Fruit fly (Drosophila melanogaster): ENCODE measurements around the gene CG9168.

The CG9168 gene

dm6 chr3L:1431489-1432053 is 20.7 kb downstream of the CG9168 start (continued):
- TF ChIP-seq ato (GFP tag; IDR thresholded peaks at IDR 0.05; ENCODE audit: partially characterized antibody) (no peak), CG6175 (GFP tag; IDR thresholded peaks at IDR 0.05) (no peak), Atf3 (GFP tag; optimal IDR thresholded peaks at IDR 0.05) (no peak), CG2116 (GFP tag; optimal IDR thresholded peaks at IDR 0.05) (no peak), CG2712 (tag; optimal IDR thresholded peaks at IDR 0.05) (peak; percentile 26), CG12391 (tag; optimal IDR thresholded peaks at IDR 0.05) (no peak), E2f2 (GFP tag; IDR thresholded peaks at IDR 0.05) (no peak), dmrt99B (tag; optimal IDR thresholded peaks at IDR 0.05) (no peak), amos (GFP tag; IDR thresholded peaks at IDR 0.05; ENCODE audit: partially characterized antibody) (no peak), H15 (GFP tag; IDR thresholded peaks at IDR 0.05) (0 out of 3 replicates have a peak, but pooled peaks have one; percentile 14), Hand (GFP tag; optimal IDR thresholded peaks at IDR 0.05) (no peak), CG3163 (GFP tag; optimal IDR thresholded peaks at IDR 0.05) (no peak), Mes4 (GFP tag; optimal IDR thresholded peaks at IDR 0.05) (no peak), Hmr (GFP tag; optimal IDR thresholded peaks at IDR 0.05) (no peak), vvl (GFP tag; IDR thresholded peaks at IDR 0.05) (0 out of 2 replicates have a peak, but pooled peaks have one; percentile 9), gfzf (GFP tag; optimal IDR thresholded peaks at IDR 0.05) (no peak), CG9932 (GFP tag; IDR thresholded peaks at IDR 0.05) (no peak), CG13775 (GFP tag; optimal IDR thresholded peaks at IDR 0.05) (no peak), CG7786 (GFP tag; optimal IDR thresholded peaks at IDR 0.05) (no peak), Mad (GFP tag; optimal IDR thresholded peaks at IDR 0.05) (no peak), dpn (GFP tag; optimal IDR thresholded peaks at IDR 0.05) (no peak), sqz (GFP tag; optimal IDR thresholded peaks at IDR 0.05) (no peak), lbe (GFP tag; optimal IDR thresholded peaks at IDR 0.05) (no peak), NFAT (GFP tag; IDR thresholded peaks at IDR 0.05) (0 out of 2 replicates have a peak, but pooled peaks have one; percentile 8), CG10654 (GFP tag; optimal IDR thresholded peaks at IDR 0.05) (no peak), CG11085 (GFP tag; IDR thresholded peaks at IDR 0.05) (no peak), CG2202 (tag; optimal IDR thresholded peaks at IDR 0.05) (no peak), CG6791 (GFP tag; IDR thresholded peaks at IDR 0.05; ENCODE audit: partially characterized antibody) (no peak), CG5953 (GFP tag; IDR thresholded peaks at IDR 0.05) (no peak), Ets65A (GFP tag) (peak; percentile 28), CG7745 (tag; optimal IDR thresholded peaks at IDR 0.05) (no peak), eyg (GFP tag; optimal IDR thresholded peaks at IDR 0.05) (no peak), Awh (GFP tag; IDR thresholded peaks at IDR 0.05) (no peak), NK7.1 (GFP tag; optimal IDR thresholded peaks at IDR 0.05) (no peak), dmrt11E (tag; optimal IDR thresholded peaks at IDR 0.05) (peak; percentile 46)

dm6 chr3L:1437772-1438171 is 26.9 kb downstream of the CG9168 start, which contains the start of gene SA2:
TSS of gene SA2 (minus strand) at chr3L:1437872.
- TF ChIP-seq Mes4 (GFP tag; optimal IDR thresholded peaks at IDR 0.05) (no peak), Dfd (GFP tag; optimal IDR thresholded peaks at IDR 0.05) (no peak), toy (GFP tag; IDR thresholded peaks at IDR 0.05) (no peak), CG17829 (tag; optimal IDR thresholded peaks at IDR 0.05) (no peak), CG6683 (GFP tag; optimal IDR thresholded peaks at IDR 0.05) (no peak), CG31441 (GFP tag; IDR thresholded peaks at IDR 0.05) (no peak), az2 (GFP tag; optimal IDR thresholded peaks at IDR 0.05) (no peak)

Measured in whole organism, embryonic.